Fruit fly (Drosophila melanogaster): ENCODE measurements around the gene trus.

DNA sequence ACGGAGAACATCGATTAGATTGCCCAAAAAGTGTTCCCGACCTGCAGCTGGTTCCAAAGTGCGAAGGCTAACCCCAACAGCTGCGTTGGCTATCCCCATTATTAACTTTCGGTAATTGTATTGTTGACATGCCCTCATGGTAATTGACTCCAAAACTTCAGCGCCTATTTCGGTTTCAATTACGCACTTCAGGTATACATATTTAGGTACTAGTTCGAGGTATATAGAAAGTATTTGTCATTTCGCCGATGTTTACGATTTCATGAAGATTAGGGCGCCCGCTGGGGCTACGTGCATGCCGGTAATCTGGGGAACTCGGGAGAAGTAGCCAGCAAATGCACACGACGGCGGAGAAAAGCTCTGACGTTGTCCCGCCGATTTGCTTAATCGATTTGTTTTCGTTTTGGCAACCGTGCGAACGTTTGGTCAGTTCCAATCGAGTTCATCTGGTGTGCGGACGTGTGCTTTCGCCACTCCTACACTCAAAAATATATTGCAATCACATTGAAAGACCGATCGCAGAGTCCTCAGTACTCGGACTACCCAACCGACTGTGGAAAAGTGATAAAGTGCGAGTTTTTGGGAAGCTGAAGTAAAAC, 15.3 kb upstream of the trus start:
- no peak for TF ChIP-seq Hr96 (GFP tag; optimal IDR thresholded peaks at IDR 0.05)
- TF ChIP-seq tj (GFP tag; optimal IDR thresholded peaks at IDR 0.05): peak; percentile 37
- no peak for TF ChIP-seq CG7045 (GFP tag; optimal IDR thresholded peaks at IDR 0.05)
- TF ChIP-seq CG5204 (GFP tag; optimal IDR thresholded peaks at IDR 0.05): no peak
- peak; percentile 45 for TF ChIP-seq CG7101 (tag; optimal IDR thresholded peaks at IDR 0.05)
- peak; percentile 53 for TF ChIP-seq kay (GFP tag; ENCODE audit: borderline replicate concordance)
- TF ChIP-seq ovo (GFP tag; optimal IDR thresholded peaks at IDR 0.05): no peak
- TF ChIP-seq bab1 (GFP tag; optimal IDR thresholded peaks at IDR 0.05): peak; percentile 29
- TF ChIP-seq CG33017 (tag; optimal IDR thresholded peaks at IDR 0.05): peak; percentile 38
- no peak for TF ChIP-seq toe (GFP tag; optimal IDR thresholded peaks at IDR 0.05)
- peak; percentile 58 for TF ChIP-seq cic (GFP tag; optimal IDR thresholded peaks at IDR 0.05)
- TF ChIP-seq cnc (optimal IDR thresholded peaks at IDR 0.05): no peak
- no peak for TF ChIP-seq Crg-1 (GFP tag; optimal IDR thresholded peaks at IDR 0.05)
- peak; percentile 64 for TF ChIP-seq Mnt (GFP tag; optimal IDR thresholded peaks at IDR 0.05)

Data from whole organism, adult.